Worm (Caenorhabditis elegans) whole organism, L4/young adult: ENCODE results near the gene srw-19.
"Not testable (repeated sequence)": the region's sequence is repeated elsewhere in the genome, so short reads cannot be mapped to it uniquely, and the experiment has no call there.

Source experiments
- W03F9.2 ChIP-seq: fragments of 150-350 bp; optimal IDR thresholded peaks from 2 replicates; lab custom pipeline; 2014; ENCODE audit warnings: missing biosample characterization, missing genetic modification characterization
- dao-5 ChIP-seq: sonication (generic microtip); optimal IDR thresholded peaks from 2 replicates; lab custom pipeline; 2016; ENCODE audit warnings: missing genotype, missing genetic modification characterization, moderate library complexity, missing compliant biosample characterization
- him-1 ChIP-seq: sonication (generic microtip); optimal IDR thresholded peaks from 2 replicates; lab custom pipeline; 2016; ENCODE audit warnings: missing genotype, missing genetic modification reagents, missing genetic modification characterization, missing compliant biosample characterization

srw-19 gene

ce11 chrV:15303625-15304024 is 22.4 kb upstream of the srw-19 start, which contains the start of gene srx-48:
Gene srx-48, minus strand, starts transcription at chrV:15303725.
- TF ChIP-seq dao-5 (tag; lab: Kevin White, UChicago), result no peak
- TF ChIP-seq W03F9.2 (tag; lab: Kevin White, UChicago), result no peak
- TF ChIP-seq him-1, result no peak

ce11 chrV:15298597-15298996 is 17.4 kb upstream of the srw-19 start, which contains the start of gene cpr-3:
Gene cpr-3, minus strand, starts transcription at chrV:15298700.
- no peak for TF ChIP-seq dao-5 (tag; lab: Kevin White, UChicago)

ce11 chrV:15293865-15294264 is 12.7 kb upstream of the srw-19 start, which contains the start of gene str-96:
Gene str-96, minus strand, starts transcription at chrV:15293965.
- no peak for TF ChIP-seq him-1
- no peak for TF ChIP-seq dao-5 (tag; lab: Kevin White, UChicago)
- no peak for TF ChIP-seq W03F9.2 (tag; lab: Kevin White, UChicago)

- no peak for TF ChIP-seq him-1
- no peak for TF ChIP-seq W03F9.2 (tag; lab: Kevin White, UChicago)
- no peak for TF ChIP-seq dao-5 (tag; lab: Kevin White, UChicago)
These were observed 9.8 kb upstream of the srw-19 start, which contains the start of gene cyp-34A2 for ce11 chrV:15290995-15291394. Gene cyp-34A2, minus strand, starts transcription at chrV:15291095.

ce11 chrV:15287856-15288255 is 6.7 kb upstream of the srw-19 start, which contains the start of gene cyp-34A1:
Gene cyp-34A1, minus strand, starts transcription at chrV:15287956.
- TF ChIP-seq him-1 (no peak), dao-5 (tag; lab: Kevin White, UChicago) (no peak), W03F9.2 (tag; lab: Kevin White, UChicago) (no peak)

ce11 chrV:15285984-15286383 is 4.8 kb upstream of the srw-19 start:
- TF ChIP-seq W03F9.2 (tag; lab: Kevin White, UChicago), result no peak
- TF ChIP-seq dao-5 (tag; lab: Kevin White, UChicago), result no peak
- no peak for TF ChIP-seq him-1

- TF ChIP-seq him-1 (no peak), dao-5 (tag; lab: Kevin White, UChicago) (no peak), W03F9.2 (tag; lab: Kevin White, UChicago) (no peak)
These were observed 4.3 kb downstream of the srw-19 start, which contains the start of gene srw-17 for ce11 chrV:15276915-15277314. Gene srw-17, minus strand, starts transcription at chrV:15277015.

- TF ChIP-seq W03F9.2 (tag; lab: Kevin White, UChicago), result no peak
- TF ChIP-seq dao-5 (tag; lab: Kevin White, UChicago), result no peak
- no peak for TF ChIP-seq him-1
These were observed 6.4 kb downstream of the srw-19 start, which contains the start of gene srw-16 for ce11 chrV:15274757-15275156. Gene srw-16, minus strand, starts transcription at chrV:15274857.

- TF ChIP-seq him-1, result no peak
These were observed 8.9 kb downstream of the srw-19 start, which contains the start of gene T10H4.4 for ce11 chrV:15272263-15272662. Gene T10H4.4, minus strand, starts transcription at chrV:15272363.

- TF ChIP-seq him-1, result no peak
- no peak for TF ChIP-seq dao-5 (tag; lab: Kevin White, UChicago)
- no peak for TF ChIP-seq W03F9.2 (tag; lab: Kevin White, UChicago)
These were observed 12.9 kb downstream of the srw-19 start, which contains the start of gene srw-22 for ce11 chrV:15268302-15268701. Gene srw-22, plus strand, starts transcription at chrV:15268602.

- TF ChIP-seq dao-5 (tag; lab: Kevin White, UChicago) (no peak), him-1 (no peak), W03F9.2 (tag; lab: Kevin White, UChicago) (no peak)
These were observed 13.8 kb downstream of the srw-19 start, which contains the start of gene T10H4.13 for ce11 chrV:15267405-15267804. Gene T10H4.13, minus strand, starts transcription at chrV:15267505.

- TF ChIP-seq him-1, result no peak
These were observed 15.4 kb downstream of the srw-19 start, which contains the start of gene M01B2.13 for ce11 chrV:15265814-15266213. Gene M01B2.13, minus strand, starts transcription at chrV:15265914.

ce11 chrV:15264131-15264530 is 17.0 kb downstream of the srw-19 start, which contains the start of gene M01B2.12:
Gene M01B2.12, minus strand, starts transcription at chrV:15264231.
- TF ChIP-seq him-1 (no peak), dao-5 (tag; lab: Kevin White, UChicago) (no peak)

ce11 chrV:15262336-15262735 is 18.8 kb downstream of the srw-19 start, which contains the start of gene M01B2.10:
Gene M01B2.10, minus strand, starts transcription at chrV:15262436.
- not testable (repeated sequence) for TF ChIP-seq W03F9.2 (tag; lab: Kevin White, UChicago); him-1; dao-5 (tag; lab: Kevin White, UChicago)

- TF ChIP-seq W03F9.2 (tag; lab: Kevin White, UChicago), result no peak
- no peak for TF ChIP-seq him-1
- TF ChIP-seq dao-5 (tag; lab: Kevin White, UChicago), result no peak
These were observed 21.3 kb downstream of the srw-19 start, which contains the start of gene M01B2.8 for ce11 chrV:15259904-15260303. Gene M01B2.8, plus strand, starts transcription at chrV:15260204.
